Worm (Caenorhabditis elegans): ENCODE results near the gene R166.3.

Gene R166.3

ce11 chrII:10579655-10580054 lies 40.5 kb upstream of the R166.3 start, which contains the start of gene dohh-1:
Gene dohh-1 (plus strand): TSS chrII:10579955.
- TF ChIP-seq ahr-1 (tag; optimal IDR thresholded peaks at IDR 0.05) (no peak), ceh-34 (tag; optimal IDR thresholded peaks at IDR 0.05) (no peak), hlh-6 (tag; optimal IDR thresholded peaks at IDR 0.05) (no peak), hlh-13 (GFP tag; optimal IDR thresholded peaks at IDR 0.05) (no peak), pqm-1 (tag; optimal IDR thresholded peaks at IDR 0.05) (no peak), nhr-11 (tag; optimal IDR thresholded peaks at IDR 0.05) (no peak), pha-2 (tag; optimal IDR thresholded peaks at IDR 0.05) (no peak), unc-86 (tag; optimal IDR thresholded peaks at IDR 0.05) (no peak), ceh-24 (tag; optimal IDR thresholded peaks at IDR 0.05) (no peak), lin-11 (tag; optimal IDR thresholded peaks at IDR 0.05) (no peak), ceh-2 (tag; optimal IDR thresholded peaks at IDR 0.05) (no peak), fkh-10 (GFP tag; optimal IDR thresholded peaks at IDR 0.05) (no peak), pax-1 (tag; optimal IDR thresholded peaks at IDR 0.05) (no peak)

ce11 chrII:10578843-10579430 lies 39.8 kb upstream of the R166.3 start, which contains the start of gene rpb-6:
Gene rpb-6 (plus strand): TSS chrII:10579380.
- no peak for TF ChIP-seq nhr-11 (tag; optimal IDR thresholded peaks at IDR 0.05)
- TF ChIP-seq C38D4.7 (GFP tag; optimal IDR thresholded peaks at IDR 0.05), result no peak
- no peak for TF ChIP-seq elt-4 (tag; optimal IDR thresholded peaks at IDR 0.05)
- no peak for TF ChIP-seq pha-2 (tag; optimal IDR thresholded peaks at IDR 0.05)
- TF ChIP-seq pqm-1 (tag; optimal IDR thresholded peaks at IDR 0.05), result no peak
- TF ChIP-seq ref-2 (tag; optimal IDR thresholded peaks at IDR 0.05), result no peak
- TF ChIP-seq ceh-6 (GFP tag; optimal IDR thresholded peaks at IDR 0.05), result no peak
- no peak for TF ChIP-seq pha-4 (tag; optimal IDR thresholded peaks at IDR 0.05)
- no peak for TF ChIP-seq madf-2 (tag; optimal IDR thresholded peaks at IDR 0.05)
- TF ChIP-seq zip-5 (tag; optimal IDR thresholded peaks at IDR 0.05), result no peak
- no peak for TF ChIP-seq syd-9 (tag; optimal IDR thresholded peaks at IDR 0.05)
- TF ChIP-seq dmd-4 (tag; optimal IDR thresholded peaks at IDR 0.05; ENCODE audit: borderline replicate concordance), result no peak

- TF ChIP-seq syd-9 (tag; optimal IDR thresholded peaks at IDR 0.05) (no peak), gmeb-2 (tag; optimal IDR thresholded peaks at IDR 0.05) (no peak), fkh-6 (tag; optimal IDR thresholded peaks at IDR 0.05) (no peak), pag-3 (tag; optimal IDR thresholded peaks at IDR 0.05; ENCODE audit: borderline replicate concordance) (no peak), F13H6.1 (tag; optimal IDR thresholded peaks at IDR 0.05) (no peak), ceh-31 (tag; optimal IDR thresholded peaks at IDR 0.05) (no peak), lin-11 (tag; optimal IDR thresholded peaks at IDR 0.05) (no peak), ceh-24 (tag; optimal IDR thresholded peaks at IDR 0.05) (no peak), hlh-13 (GFP tag; optimal IDR thresholded peaks at IDR 0.05) (no peak), ref-2 (tag; optimal IDR thresholded peaks at IDR 0.05) (no peak), ceh-2 (tag; optimal IDR thresholded peaks at IDR 0.05) (no peak), ceh-48 (tag; optimal IDR thresholded peaks at IDR 0.05) (no peak), ttx-3 (tag; optimal IDR thresholded peaks at IDR 0.05) (no peak), K02D7.2 (tag; optimal IDR thresholded peaks at IDR 0.05) (no peak), hlh-15 (tag; optimal IDR thresholded peaks at IDR 0.05) (no peak), sdc-2 (tag; optimal IDR thresholded peaks at IDR 0.05) (no peak), ztf-16 (tag; optimal IDR thresholded peaks at IDR 0.05) (no peak), ahr-1 (tag; optimal IDR thresholded peaks at IDR 0.05) (no peak), fkh-10 (GFP tag; optimal IDR thresholded peaks at IDR 0.05) (no peak)
Observed at ce11 chrII:10574177-10574576, 35.0 kb upstream of the R166.3 start.

ce11 chrII:10571967-10572366 lies 32.8 kb upstream of the R166.3 start, which contains the start of gene C06A1.3:
Gene C06A1.3 (plus strand): TSS chrII:10572267.
- no peak for TF ChIP-seq fax-1 (tag; optimal IDR thresholded peaks at IDR 0.05)
- no peak for TF ChIP-seq ttx-3 (tag; optimal IDR thresholded peaks at IDR 0.05)

ce11 chrII:10570302-10570701 lies 31.2 kb upstream of the R166.3 start, which contains the start of gene txt-13:
Gene txt-13 (plus strand): TSS chrII:10570602.
- TF ChIP-seq sox-2 (GFP tag; IDR thresholded peaks at IDR 0.05) (no peak), fkh-6 (tag; optimal IDR thresholded peaks at IDR 0.05) (no peak), ets-4 (tag; optimal IDR thresholded peaks at IDR 0.05) (no peak), pqm-1 (tag; optimal IDR thresholded peaks at IDR 0.05) (no peak), elt-2 (tag; optimal IDR thresholded peaks at IDR 0.05) (no peak), ceh-34 (tag; optimal IDR thresholded peaks at IDR 0.05) (no peak), odd-2 (tag; optimal IDR thresholded peaks at IDR 0.05) (no peak), ceh-2 (tag; optimal IDR thresholded peaks at IDR 0.05) (no peak), pros-1 (tag; optimal IDR thresholded peaks at IDR 0.05) (no peak), elt-4 (tag; optimal IDR thresholded peaks at IDR 0.05) (no peak), pax-1 (tag; optimal IDR thresholded peaks at IDR 0.05) (no peak), ceh-9 (tag; optimal IDR thresholded peaks at IDR 0.05) (no peak), unc-3 (GFP tag; conservative IDR thresholded peaks at IDR 0.05) (no peak), unc-3 (tag; optimal IDR thresholded peaks at IDR 0.05) (no peak), fax-1 (tag; optimal IDR thresholded peaks at IDR 0.05) (no peak), pag-3 (tag; optimal IDR thresholded peaks at IDR 0.05; ENCODE audit: borderline replicate concordance) (no peak), sdc-2 (tag; optimal IDR thresholded peaks at IDR 0.05) (no peak), ama-1 (optimal IDR thresholded peaks at IDR 0.05) (no peak)
